Worm (Caenorhabditis elegans): Measurements from ENCODE around the gene str-185.

The str-185 gene

DNA sequence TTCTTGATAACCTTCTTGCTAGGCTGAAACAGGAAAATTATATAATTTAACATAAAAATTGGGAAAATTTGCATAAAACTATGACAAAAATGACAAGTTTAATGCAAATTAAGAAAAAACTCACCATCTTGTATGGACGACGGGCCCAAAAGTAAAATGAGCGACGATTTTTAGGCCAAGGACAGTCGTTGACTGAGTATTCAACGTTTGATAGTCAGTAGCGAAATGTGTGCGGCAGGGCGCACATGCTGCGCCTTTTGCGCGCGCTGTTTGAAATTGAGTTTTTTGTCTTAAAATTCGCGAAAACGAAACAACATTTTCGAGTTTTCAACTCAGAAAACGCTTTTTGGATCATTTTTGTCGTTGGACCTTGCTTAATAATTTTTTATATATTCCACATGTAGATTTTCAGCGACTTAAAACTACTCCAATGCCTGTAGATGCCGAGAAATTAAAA is 39.3 kb downstream of the str-185 start, which contains the start of the genes rpl-7A and set-21 (continued):
- peak; percentile 94 for TF ChIP-seq lin-40 (tag; optimal IDR thresholded peaks at IDR 0.05)
- peak; percentile 98 for TF ChIP-seq dox-1 (GFP tag; IDR thresholded peaks at IDR 0.05)
- TF ChIP-seq nhr-120 (GFP tag; IDR thresholded peaks at IDR 0.05) = no peak
- TF ChIP-seq ceh-40 (GFP tag; IDR thresholded peaks at IDR 0.05) = no peak; the same call in 1 of the 2 replicates
- peak; percentile 77 for TF ChIP-seq snpc-3.4 (tag; optimal IDR thresholded peaks at IDR 0.05)
- TF ChIP-seq rcor-1 (GFP tag; IDR thresholded peaks at IDR 0.05) = peak; percentile 98
- no peak for TF ChIP-seq sdz-38 (tag; optimal IDR thresholded peaks at IDR 0.05)
- TF ChIP-seq lsy-27 (tag; optimal IDR thresholded peaks at IDR 0.05; ENCODE audit: borderline replicate concordance, insufficient read depth) = no peak
- TF ChIP-seq hsf-1 (GFP tag; IDR thresholded peaks at IDR 0.05) = peak; percentile 87
- peak; percentile 63 to 97 (median 81) for TF ChIP-seq lin-35 (GFP tag; optimal IDR thresholded peaks at IDR 0.05)
- peak; percentile 65; the same call in 1 of the 2 replicates for TF ChIP-seq bed-1 (GFP tag; IDR thresholded peaks at IDR 0.05)
- TF ChIP-seq akir-1 (GFP tag; optimal IDR thresholded peaks at IDR 0.05) = no peak
- TF ChIP-seq mes-4 (tag; optimal IDR thresholded peaks at IDR 0.05) = no peak
- no peak for TF ChIP-seq B0261.1 (tag; optimal IDR thresholded peaks at IDR 0.05)
- TF ChIP-seq K12H6.12 (tag; optimal IDR thresholded peaks at IDR 0.05) = peak; percentile 87
- TF ChIP-seq egl-18 (GFP tag; IDR thresholded peaks at IDR 0.05) = peak; percentile 97
- TF ChIP-seq ztf-28 (GFP tag; IDR thresholded peaks at IDR 0.05) = peak; percentile 97
- no peak for TF ChIP-seq hlh-12 (tag; optimal IDR thresholded peaks at IDR 0.05)
- no peak for TF ChIP-seq nhr-27 (tag; optimal IDR thresholded peaks at IDR 0.05)
- TF ChIP-seq dpl-1 (GFP tag; optimal IDR thresholded peaks at IDR 0.05) = peak; percentile 82
- TF ChIP-seq ceh-79 (tag; optimal IDR thresholded peaks at IDR 0.05) = no peak
- peak; percentile 80 for TF ChIP-seq repo-1 (tag; optimal IDR thresholded peaks at IDR 0.05)
- TF ChIP-seq snpc-1.1 (tag; optimal IDR thresholded peaks at IDR 0.05; ENCODE audit: insufficient read depth) = no peak
- peak; percentile 94 for TF ChIP-seq C06A6.2 (GFP tag; conservative IDR thresholded peaks at IDR 0.05)
- TF ChIP-seq lin-54 (GFP tag; optimal IDR thresholded peaks at IDR 0.05) = peak; percentile 99
- no peak for TF ChIP-seq ama-1 (optimal IDR thresholded peaks at IDR 0.05)
- TF ChIP-seq ama-1 (GFP tag; optimal IDR thresholded peaks at IDR 0.05) = no peak
- TF ChIP-seq unc-130 (GFP tag; optimal IDR thresholded peaks at IDR 0.05) = peak; percentile 82
- 0 out of 2 replicates have a peak, but pooled peaks have one; percentile 66 for TF ChIP-seq nfya-2 (GFP tag; IDR thresholded peaks at IDR 0.05)
- peak; percentile 98 for TF ChIP-seq nfyb-1 (GFP tag; IDR thresholded peaks at IDR 0.05)
- peak; percentile 86 for TF ChIP-seq cebp-1 (GFP tag; IDR thresholded peaks at IDR 0.05)
- peak; percentile 93 for TF ChIP-seq cebp-1 (tag; optimal IDR thresholded peaks at IDR 0.05)
- TF ChIP-seq mxl-1 (tag; optimal IDR thresholded peaks at IDR 0.05) = no peak
- peak; percentile 87 for TF ChIP-seq attf-3 (GFP tag; conservative IDR thresholded peaks at IDR 0.05)
- TF ChIP-seq mel-28 (tag; optimal IDR thresholded peaks at IDR 0.05; ENCODE audit: borderline replicate concordance) = peak; percentile 24
- TF ChIP-seq ccch-3 (GFP tag; optimal IDR thresholded peaks at IDR 0.05) = no peak
- TF ChIP-seq Y95B8A.8 (GFP tag; IDR thresholded peaks at IDR 0.05) = peak; percentile 98
- no peak for TF ChIP-seq sptf-2 (GFP tag; optimal IDR thresholded peaks at IDR 0.05)
- peak; percentile 59; the same call in 1 of the 2 replicates for TF ChIP-seq Y53F4B.3 (GFP tag; IDR thresholded peaks at IDR 0.05)
- peak; percentile 62; the same call in 1 of the 2 replicates for TF ChIP-seq egl-44 (GFP tag; IDR thresholded peaks at IDR 0.05)
- peak; percentile 72 for TF ChIP-seq chd-7 (tag; optimal IDR thresholded peaks at IDR 0.05)
- peak; percentile 76 for TF ChIP-seq madf-10 (tag; optimal IDR thresholded peaks at IDR 0.05)
- peak; percentile 69 for TF ChIP-seq egrh-3 (GFP tag; IDR thresholded peaks at IDR 0.05)
- peak; percentile 89 for TF ChIP-seq sea-2 (GFP tag; IDR thresholded peaks at IDR 0.05)
- no peak for TF ChIP-seq nfya-1 (tag; optimal IDR thresholded peaks at IDR 0.05; ENCODE audit: borderline replicate concordance, insufficient read depth)
- TF ChIP-seq ztf-6 (GFP tag; IDR thresholded peaks at IDR 0.05) = peak; percentile 89
- peak; percentile 99 for TF ChIP-seq Y53G8AR.9 (GFP tag; conservative IDR thresholded peaks at IDR 0.05)
- TF ChIP-seq F52B5.7 (tag; optimal IDR thresholded peaks at IDR 0.05) = peak; percentile 25
- TF ChIP-seq rec-8 (tag; optimal IDR thresholded peaks at IDR 0.05) = no peak
